Fruit fly (Drosophila melanogaster) whole organism, embryonic: ENCODE results near the gene CG32706.
A peak's percentile ranks its signal among the peaks of the same experiment; 100 is the strongest.

Source experiments
- Awh ChIP-seq: fragments of 200-800 bp; sonication (Bioruptor generic); IDR thresholded peaks from 2 replicates; pipeline ENCODE4, ENCODE4 v1.3.6; 2022; ENCODE audit warnings: missing biosample characterization, missing genetic modification characterization
- CG10565 ChIP-seq: fragments of 200-800 bp; sonication (Bioruptor generic); optimal IDR thresholded peaks from 3 replicates; lab custom pipeline; 2016; ENCODE audit warnings: missing biosample characterization, mild to moderate bottlenecking, missing genetic modification characterization
- CG11093 ChIP-seq: fragments of 200-800 bp; sonication (Bioruptor generic); IDR thresholded peaks from 3 replicates; pipeline ENCODE4 v1.3.6; 2022; ENCODE audit warnings: missing biosample characterization, missing genetic modification characterization
- CG12391 ChIP-seq: fragments of 200-800 bp; sonication (Bioruptor generic); optimal IDR thresholded peaks from 3 replicates; lab custom pipeline; 2018; ENCODE audit warnings: missing biosample characterization, mild to moderate bottlenecking, missing genetic modification characterization, moderate library complexity
- CG13624 ChIP-seq: fragments of 200-800 bp; sonication (Bioruptor generic); optimal IDR thresholded peaks from 2 replicates; lab custom pipeline; 2016; ENCODE audit warnings: missing biosample characterization, missing genetic modification characterization
- CG14050 ChIP-seq: fragments of 200-800 bp; sonication (Bioruptor generic); IDR thresholded peaks from 3 replicates; pipeline ENCODE4 v1.3.6; 2022; ENCODE audit warnings: missing biosample characterization, missing genetic modification characterization
- CG1529 ChIP-seq: fragments of 200-800 bp; sonication (Bioruptor generic); optimal IDR thresholded peaks from 3 replicates; lab custom pipeline; 2018; ENCODE audit warnings: missing biosample characterization, missing genetic modification characterization
- CG15696 ChIP-seq: fragments of 200-800 bp; sonication (Bioruptor generic); optimal IDR thresholded peaks from 2 replicates; lab custom pipeline; 2019; ENCODE audit warnings: missing biosample characterization, mild to moderate bottlenecking, missing genetic modification characterization, moderate library complexity
- CG1602 ChIP-seq: fragments of 200-800 bp; sonication (Bioruptor generic); optimal IDR thresholded peaks from 3 replicates; lab custom pipeline; 2016; ENCODE audit warnings: missing biosample characterization, missing genetic modification characterization
- CG16863 ChIP-seq: fragments of 200-800 bp; sonication (Bioruptor generic); optimal IDR thresholded peaks from 3 replicates; lab custom pipeline; 2016; ENCODE audit warnings: missing biosample characterization, missing genetic modification characterization
- CG17612 ChIP-seq: fragments of 200-800 bp; sonication (Bioruptor generic); IDR thresholded peaks from 2 replicates; pipeline ENCODE4 v1.3.6; 2022; ENCODE audit warnings: missing biosample characterization, missing genetic modification characterization
- CG18619 ChIP-seq: fragments of 200-800 bp; sonication (Bioruptor generic); optimal IDR thresholded peaks from 3 replicates; lab custom pipeline; 2017; ENCODE audit warnings: missing biosample characterization, mild to moderate bottlenecking, missing genetic modification characterization
- CG2712 ChIP-seq: fragments of 200-800 bp; optimal IDR thresholded peaks from 3 replicates; lab custom pipeline; 2019; ENCODE audit warnings: missing biosample characterization, mild to moderate bottlenecking, missing genetic modification characterization, moderate library complexity
- CG30403 ChIP-seq: fragments of 200-800 bp; sonication (Bioruptor generic); optimal IDR thresholded peaks from 3 replicates; lab custom pipeline; 2016; ENCODE audit warnings: missing biosample characterization, missing genetic modification characterization
- CG4424 ChIP-seq: fragments of 200-800 bp; sonication (Bioruptor generic); optimal IDR thresholded peaks from 3 replicates; lab custom pipeline; 2016; ENCODE audit warnings: missing biosample characterization, missing genetic modification characterization
- CG6254 ChIP-seq: fragments of 200-800 bp; sonication (Bioruptor generic); optimal IDR thresholded peaks from 3 replicates; lab custom pipeline; 2017; ENCODE audit warnings: mild to moderate bottlenecking, missing biosample characterization, missing genetic modification reagents, missing genetic modification characterization
- CG6791 ChIP-seq: fragments of 200-800 bp; sonication (Bioruptor generic); IDR thresholded peaks from 3 replicates; pipeline ENCODE4 v1.3.6; 2022; ENCODE audit warnings: missing biosample characterization, missing genetic modification characterization; ENCODE audit not compliant: partially characterized antibody
- Dbx ChIP-seq: fragments of 200-800 bp; sonication (Bioruptor generic); IDR thresholded peaks from 3 replicates; pipeline ENCODE4 v1.3.6; 2022; ENCODE audit warnings: missing biosample characterization, missing genetic modification characterization
- H2.0 ChIP-seq: fragments of 200-800 bp; sonication (Bioruptor generic); IDR thresholded peaks from 2 replicates; pipeline ENCODE4 v1.3.6; 2022; ENCODE audit warnings: missing biosample characterization, missing genetic modification characterization
- HLH3B ChIP-seq: fragments of 200-800 bp; sonication (Bioruptor generic); IDR thresholded peaks from 2 replicates; pipeline ENCODE4 v1.3.6; 2022; ENCODE audit warnings: missing biosample characterization, missing genetic modification characterization
- HLH54F ChIP-seq: fragments of 200-800 bp; sonication (Bioruptor generic); optimal IDR thresholded peaks from 3 replicates; lab custom pipeline; 2016; ENCODE audit warnings: missing biosample characterization, missing genetic modification characterization
- Hmx ChIP-seq: fragments of 200-800 bp; sonication (Bioruptor generic); optimal IDR thresholded peaks from 2 replicates; lab custom pipeline; 2016; ENCODE audit warnings: missing biosample characterization, missing genetic modification characterization
- Hr3 ChIP-seq: fragments of 200-800 bp; sonication (Bioruptor generic); optimal IDR thresholded peaks from 3 replicates; lab custom pipeline; 2016; ENCODE audit warnings: missing biosample characterization, missing genetic modification characterization
- Hr78 ChIP-seq, 2 experiments: fragments of 200-800 bp in 1 of 2; fragments of >200 bp in 1 of 2; sonication (Bioruptor generic) in 1 of 2; optimal IDR thresholded peaks; 2 replicates each; lab custom pipeline; 2017 to 2019; ENCODE audit warnings: missing biosample characterization in 2 of 2, missing genetic modification characterization in 2 of 2, mild to moderate bottlenecking in 1 of 2, moderate library complexity in 1 of 2
- Hsf ChIP-seq: fragments of 200-800 bp; sonication (Bioruptor generic); optimal IDR thresholded peaks from 3 replicates; lab custom pipeline; 2016; ENCODE audit warnings: missing biosample characterization, missing genetic modification characterization
- Mrtf ChIP-seq: fragments of 200-800 bp; sonication (Bioruptor generic); IDR thresholded peaks from 3 replicates; pipeline ENCODE4 v1.3.6; 2022; ENCODE audit warnings: missing biosample characterization, missing genetic modification characterization
- NC2β ChIP-seq: fragments of 200-800 bp; sonication (Bioruptor generic); optimal IDR thresholded peaks from 2 replicates; lab custom pipeline; 2016; ENCODE audit warnings: missing biosample characterization, missing genetic modification characterization
- Nf-YB ChIP-seq: fragments of 200-800 bp; sonication (Bioruptor generic); optimal IDR thresholded peaks from 3 replicates; lab custom pipeline; 2019; ENCODE audit warnings: missing biosample characterization, mild to moderate bottlenecking, missing genetic modification characterization, moderate library complexity
- Rx ChIP-seq: fragments of 200-800 bp; sonication (Bioruptor generic); IDR thresholded peaks from 2 replicates; pipeline ENCODE4 v1.3.6; 2022; ENCODE audit warnings: missing biosample characterization, missing genetic modification characterization
- Side ChIP-seq: fragments of 200-800 bp; sonication (Bioruptor generic); optimal IDR thresholded peaks from 2 replicates; lab custom pipeline; 2016; ENCODE audit warnings: missing biosample characterization, missing genetic modification characterization
- abd-A ChIP-seq: fragments of 200-800 bp; sonication (Bioruptor generic); optimal IDR thresholded peaks from 3 replicates; lab custom pipeline; 2019; ENCODE audit warnings: missing biosample characterization, mild to moderate bottlenecking, missing genetic modification characterization, moderate library complexity
- bcd ChIP-seq: fragments of 200-800 bp; sonication (Bioruptor generic); optimal IDR thresholded peaks from 2 replicates; lab custom pipeline; 2017; ENCODE audit warnings: missing biosample characterization, mild to moderate bottlenecking, missing genetic modification characterization
- btn ChIP-seq: fragments of 200-800 bp; sonication (Bioruptor generic); optimal IDR thresholded peaks from 2 replicates; lab custom pipeline; 2016; ENCODE audit warnings: missing biosample characterization, missing genetic modification characterization
- gcm ChIP-seq: fragments of 200-800 bp; sonication (Bioruptor generic); optimal IDR thresholded peaks from 2 replicates; lab custom pipeline; 2019; ENCODE audit warnings: missing biosample characterization, mild to moderate bottlenecking, missing genetic modification characterization, moderate library complexity
- knrl ChIP-seq: fragments of 200-800 bp; sonication (Bioruptor generic); IDR thresholded peaks from 3 replicates; pipeline ENCODE4 v1.3.6; 2022; ENCODE audit warnings: missing biosample characterization, missing genetic modification characterization; ENCODE audit not compliant: partially characterized antibody
- luna ChIP-seq: fragments of 200-800 bp; sonication (Bioruptor generic); optimal IDR thresholded peaks from 2 replicates; lab custom pipeline; 2016; ENCODE audit warnings: missing biosample characterization, missing genetic modification characterization
- nom ChIP-seq: fragments of 200-800 bp; sonication (Bioruptor generic); optimal IDR thresholded peaks from 2 replicates; lab custom pipeline; 2017; ENCODE audit warnings: missing biosample characterization, missing genetic modification characterization, mild to moderate bottlenecking, moderate library complexity, missing genetic modification reagents
- oc ChIP-seq: fragments of 200-800 bp; sonication (Bioruptor generic); optimal IDR thresholded peaks from 2 replicates; lab custom pipeline; 2018; ENCODE audit warnings: missing biosample characterization, mild to moderate bottlenecking, missing genetic modification characterization, moderate library complexity
- pan ChIP-seq, 4 experiments: fragments of >200 bp in 3 of 4; fragments of 200-800 bp in 1 of 4; sonication (Bioruptor generic) in 1 of 4; optimal IDR thresholded peaks in 3 of 4; IDR thresholded peaks in 1 of 4; 2 replicates each; pipeline versions ENCODE4 v1.3.6 to Lab custom; 2017 to 2022; ENCODE audit warnings: missing biosample characterization in 2 of 4, missing genetic modification characterization in 2 of 4, mixed read lengths in 1 of 4
- pho ChIP-seq: fragments of 200-800 bp; sonication (Bioruptor generic); optimal IDR thresholded peaks from 2 replicates; lab custom pipeline; 2016; ENCODE audit warnings: missing biosample characterization, missing genetic modification characterization
- pnt ChIP-seq: fragments of 200-800 bp; sonication (Bioruptor generic); optimal IDR thresholded peaks from 3 replicates; lab custom pipeline; 2016; ENCODE audit warnings: missing biosample characterization, missing genetic modification characterization
- pros ChIP-seq: fragments of 200-800 bp; sonication (Bioruptor generic); optimal IDR thresholded peaks from 3 replicates; lab custom pipeline; 2019; ENCODE audit warnings: missing biosample characterization, mild to moderate bottlenecking, missing genetic modification characterization, moderate library complexity
- row ChIP-seq: fragments of 200-800 bp; sonication (Bioruptor generic); IDR thresholded peaks from 3 replicates; pipeline ENCODE4 v1.3.6; 2022; ENCODE audit warnings: missing biosample characterization, missing genetic modification characterization
- sens ChIP-seq: fragments of 200-800 bp; sonication (Bioruptor generic); peaks from one replicate; lab custom pipeline; 2016; ENCODE audit warnings: missing biosample characterization, missing genetic modification characterization
- sisA ChIP-seq: fragments of 200-800 bp; sonication (Bioruptor generic); IDR thresholded peaks from 2 replicates; pipeline ENCODE4 v1.3.6; 2022; ENCODE audit warnings: missing biosample characterization, missing genetic modification characterization
- sqz ChIP-seq: fragments of 200-800 bp; sonication (Bioruptor generic); optimal IDR thresholded peaks from 3 replicates; lab custom pipeline; 2018; ENCODE audit warnings: missing biosample characterization, mild to moderate bottlenecking, missing genetic modification characterization
- stc ChIP-seq: fragments of 200-800 bp; sonication (Bioruptor generic); IDR thresholded peaks from 2 replicates; pipeline ENCODE4 v1.3.6; 2022; ENCODE audit warnings: missing biosample characterization, missing genetic modification characterization
- yki ChIP-seq: fragments of >200 bp; optimal IDR thresholded peaks from 3 replicates; lab custom pipeline; 2018

CG32706 gene

DNA sequence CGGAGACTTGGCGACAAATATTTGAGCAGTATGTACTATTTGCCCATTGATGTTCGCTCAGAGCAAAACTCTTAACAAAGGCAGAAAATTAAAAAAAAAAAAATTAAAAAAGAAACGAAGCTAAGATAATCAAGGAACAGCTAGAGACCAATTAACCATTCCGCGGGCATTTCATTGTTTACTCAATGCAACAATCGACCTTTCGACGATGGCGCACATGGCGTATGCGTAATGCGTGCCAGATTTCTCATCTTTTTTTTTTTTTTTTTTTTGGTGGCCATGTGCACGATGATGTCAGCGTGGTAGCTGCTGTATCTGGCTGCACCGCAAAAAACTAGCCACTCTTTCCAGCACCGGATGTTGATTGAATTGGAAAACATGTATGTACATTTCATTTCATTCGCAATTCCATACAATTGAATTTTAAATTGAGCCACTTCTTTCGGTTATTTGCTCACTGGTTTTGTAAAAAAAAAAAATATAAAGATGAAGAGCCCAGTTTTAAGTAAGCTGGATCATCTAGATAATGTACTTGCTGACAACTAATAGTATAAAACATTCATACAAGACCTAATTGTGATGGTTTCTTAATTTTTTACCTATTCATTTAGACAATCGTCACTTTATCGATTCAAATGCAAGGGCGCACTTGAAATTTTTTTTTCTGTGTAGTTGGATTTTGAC is 11.1 kb upstream of the CG32706 start (continued):
- no peak for TF ChIP-seq knrl
- peak; percentile 32 for TF ChIP-seq CG30403 (GFP tag; lab: Kevin White, UChicago)
- TF ChIP-seq Side (GFP tag; lab: Kevin White, UChicago) = no peak
- TF ChIP-seq CG10565 (GFP tag; lab: Kevin White, UChicago) = no peak
- TF ChIP-seq Dbx (GFP tag; lab: Robert Waterston, UW) = no peak
- no peak for TF ChIP-seq CG4424 (GFP tag; lab: Kevin White, UChicago)
- peak; percentile 64 for TF ChIP-seq sens (GFP tag; lab: Kevin White, UChicago)
- TF ChIP-seq CG2712 = no peak
- no peak for TF ChIP-seq yki (lab: Kevin White, UChicago)
- TF ChIP-seq CG12391 = peak; percentile 11
- TF ChIP-seq row = 0 out of 3 replicates have a peak, but pooled peaks have one; percentile 23
- no peak for TF ChIP-seq pan (optimal IDR thresholded peaks at IDR 0.05; lab: Kevin White, UChicago)
- TF ChIP-seq pan (GFP tag; optimal IDR thresholded peaks at IDR 0.05 in 1 of 2, IDR thresholded peaks at IDR 0.05 in 1 of 2) = no peak
- TF ChIP-seq abd-A = no peak
- no peak for TF ChIP-seq stc (GFP tag; lab: Robert Waterston, UW)
- TF ChIP-seq sisA (GFP tag; lab: Robert Waterston, UW) = 0 out of 2 replicates have a peak, but pooled peaks have one; percentile 10
- no peak; the same call in 1 of the 2 replicates for TF ChIP-seq HLH3B (GFP tag; lab: Robert Waterston, UW)
- TF ChIP-seq, all 482 proteins: peak for 46

DNA sequence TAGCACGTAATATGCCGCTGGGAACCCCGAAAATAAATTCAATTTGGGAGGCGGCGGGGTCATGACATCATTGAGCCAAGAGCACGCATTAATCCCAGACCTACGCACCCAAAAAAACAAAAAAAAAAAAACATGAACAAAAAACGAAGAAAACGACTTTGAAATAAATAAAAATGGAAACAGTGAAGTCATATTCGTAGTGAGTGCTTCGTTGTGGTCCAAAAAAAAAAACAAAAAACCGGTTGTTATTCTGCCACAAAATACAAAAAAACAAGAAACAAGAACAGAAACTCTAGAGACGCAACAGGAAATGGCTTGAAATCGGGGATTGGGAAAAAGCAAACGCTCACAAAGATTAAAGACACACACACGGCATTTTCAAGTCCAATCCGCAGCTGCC is 9.4 kb upstream of the CG32706 start:
- TF ChIP-seq CG1602 (no peak), nom (GFP tag; lab: Kevin White, UChicago) (peak; percentile 82), CG1529 (GFP tag; lab: Kevin White, UChicago) (no peak), CG13624 (GFP tag; lab: Kevin White, UChicago) (peak; percentile 21), Nf-YB (GFP tag; lab: Kevin White, UChicago) (no peak), Hr78 (GFP tag; optimal IDR thresholded peaks at IDR 0.05; lab: Kevin White, UChicago) (peak in 1 of 2 experiments; percentile 23), Hr3 (GFP tag; lab: Kevin White, UChicago) (no peak), CG15696 (no peak), sqz (GFP tag; lab: Kevin White, UChicago) (peak; percentile 64)
- TF ChIP-seq, all 482 proteins: peak for 4

DNA sequence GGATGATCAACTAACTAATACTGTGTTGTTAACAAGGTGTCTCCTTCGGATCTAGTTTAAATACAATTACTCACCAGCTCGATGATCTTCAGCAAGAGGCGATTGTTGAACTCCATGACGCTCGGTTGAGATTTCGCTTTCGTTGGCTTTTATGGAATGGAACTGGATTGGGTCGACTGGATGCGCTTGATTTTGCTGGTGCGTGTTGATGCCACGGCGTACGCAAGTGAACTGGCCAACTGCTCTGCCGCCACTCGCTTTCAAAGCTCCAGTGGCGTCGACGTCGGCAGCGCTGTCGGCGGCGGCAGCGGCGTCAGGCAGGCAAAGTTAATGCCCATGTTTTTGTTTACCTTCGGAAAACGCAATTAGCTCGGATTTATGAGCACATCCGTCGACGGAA is 8.7 kb upstream of the CG32706 start, which contains the start of gene CG44325:
Gene CG44325 (minus strand): TSS at position 237 of the 400 bp plus-strand sequence.
- no peak for TF ChIP-seq CG4424 (GFP tag; lab: Kevin White, UChicago)
- TF ChIP-seq CG11093 (GFP tag; lab: Robert Waterston, UW) = no peak
- no peak for TF ChIP-seq pros (GFP tag; lab: Kevin White, UChicago)
- no peak for TF ChIP-seq bcd (GFP tag; lab: Kevin White, UChicago)
- TF ChIP-seq CG18619 (GFP tag; lab: Kevin White, UChicago) = no peak
- no peak for TF ChIP-seq sqz (GFP tag; lab: Kevin White, UChicago)
- TF ChIP-seq NC2β (GFP tag; lab: Kevin White, UChicago) = no peak
- no peak for TF ChIP-seq Hr78 (GFP tag; optimal IDR thresholded peaks at IDR 0.05; lab: Kevin White, UChicago)
- no peak for TF ChIP-seq Rx (GFP tag; lab: Robert Waterston, UW)
- no peak for TF ChIP-seq CG6254
- no peak for TF ChIP-seq pho
- no peak for TF ChIP-seq pnt (GFP tag; lab: Kevin White, UChicago)
- no peak for TF ChIP-seq oc (tag; lab: Kevin White, UChicago)
- TF ChIP-seq CG14050 = no peak
- no peak for TF ChIP-seq Awh
- TF ChIP-seq Mrtf (GFP tag; lab: Robert Waterston, UW) = no peak
- TF ChIP-seq H2.0 (GFP tag; lab: Robert Waterston, UW) = no peak
- TF ChIP-seq CG17612 = no peak
- no peak for TF ChIP-seq Hmx (GFP tag; lab: Kevin White, UChicago)
- no peak for TF ChIP-seq CG6791
- TF ChIP-seq luna = no peak
- TF ChIP-seq btn (GFP tag; lab: Kevin White, UChicago) = no peak
- TF ChIP-seq gcm (GFP tag; lab: Kevin White, UChicago) = no peak
- no peak for TF ChIP-seq HLH54F
- TF ChIP-seq Hsf = no peak
- no peak for TF ChIP-seq CG16863 (GFP tag; lab: Kevin White, UChicago)
